Fruit fly (Drosophila melanogaster) whole organism, embryonic: Measurements from ENCODE around the gene Tpr2.

Experiments used
- Ada2b ChIP-seq: fragments of 200-800 bp; sonication (Bioruptor generic); IDR thresholded peaks from 2 replicates; pipeline ENCODE4 v1.3.6; 2022; ENCODE audit warnings: missing biosample characterization, missing genetic modification characterization
- Awh ChIP-seq: fragments of 200-800 bp; sonication (Bioruptor generic); IDR thresholded peaks from 2 replicates; pipeline ENCODE4, ENCODE4 v1.3.6; 2022; ENCODE audit warnings: missing biosample characterization, missing genetic modification characterization
- B-H1 ChIP-seq: fragments of 200-800 bp; sonication (Bioruptor generic); IDR thresholded peaks from 3 replicates; pipeline ENCODE4 v1.3.6; 2022; ENCODE audit warnings: missing biosample characterization, missing genetic modification characterization
- CG10543 ChIP-seq: fragments of 200-800 bp; sonication (Bioruptor generic); optimal IDR thresholded peaks from 3 replicates; lab custom pipeline; 2017; ENCODE audit warnings: missing biosample characterization, mild to moderate bottlenecking, missing genetic modification characterization, moderate library complexity
- CG11085 ChIP-seq: fragments of 200-800 bp; sonication (Bioruptor generic); IDR thresholded peaks from 2 replicates; pipeline ENCODE4 v1.3.6; 2022; ENCODE audit warnings: missing biosample characterization, missing genetic modification characterization
- CG11247 ChIP-seq: fragments of 200-800 bp; sonication (Bioruptor generic); IDR thresholded peaks from 2 replicates; pipeline ENCODE4 v1.3.6; 2022; ENCODE audit warnings: missing biosample characterization, missing genetic modification characterization
- CG11398 ChIP-seq: fragments of 200-800 bp; sonication (Bioruptor generic); optimal IDR thresholded peaks from 2 replicates; lab custom pipeline; 2016; ENCODE audit warnings: missing biosample characterization, missing genetic modification characterization
- CG12659 ChIP-seq: fragments of 200-800 bp; sonication (Bioruptor generic); optimal IDR thresholded peaks from 3 replicates; lab custom pipeline; 2017; ENCODE audit warnings: mild to moderate bottlenecking, missing biosample characterization, missing genetic modification reagents, missing genetic modification characterization
- CG13424 ChIP-seq: fragments of 200-800 bp; sonication (Bioruptor generic); optimal IDR thresholded peaks from 2 replicates; lab custom pipeline; 2019; ENCODE audit warnings: missing biosample characterization, mild to moderate bottlenecking, missing genetic modification characterization, moderate library complexity
- CG15514 ChIP-seq: fragments of 200-800 bp; sonication (Bioruptor generic); optimal IDR thresholded peaks from 3 replicates; lab custom pipeline; 2017; ENCODE audit warnings: missing biosample characterization, missing genetic modification characterization, mild to moderate bottlenecking, moderate library complexity, missing genetic modification reagents
- CG15601 ChIP-seq: fragments of 200-800 bp; sonication (Bioruptor generic); optimal IDR thresholded peaks from 3 replicates; lab custom pipeline; 2019; ENCODE audit warnings: missing biosample characterization, mild to moderate bottlenecking, missing genetic modification characterization, moderate library complexity
- CG16863 ChIP-seq: fragments of 200-800 bp; sonication (Bioruptor generic); optimal IDR thresholded peaks from 3 replicates; lab custom pipeline; 2016; ENCODE audit warnings: missing biosample characterization, missing genetic modification characterization
- CG17186 ChIP-seq: fragments of 200-800 bp; sonication (Bioruptor generic); optimal IDR thresholded peaks from 3 replicates; lab custom pipeline; 2017; ENCODE audit warnings: missing biosample characterization, missing genetic modification reagents, missing genetic modification characterization
- CG4424 ChIP-seq: fragments of 200-800 bp; sonication (Bioruptor generic); optimal IDR thresholded peaks from 3 replicates; lab custom pipeline; 2016; ENCODE audit warnings: missing biosample characterization, missing genetic modification characterization
- CG4617 ChIP-seq: fragments of 200-800 bp; sonication (Bioruptor generic); optimal IDR thresholded peaks from 3 replicates; lab custom pipeline; 2016; ENCODE audit warnings: missing biosample characterization, missing genetic modification characterization, borderline replicate concordance
- CG5245 ChIP-seq: fragments of 200-800 bp; sonication (Bioruptor generic); optimal IDR thresholded peaks from 3 replicates; lab custom pipeline; 2016; ENCODE audit warnings: missing biosample characterization, missing genetic modification characterization
- CG6854 ChIP-seq: fragments of 200-800 bp; sonication (Bioruptor generic); optimal IDR thresholded peaks from 3 replicates; lab custom pipeline; 2017; ENCODE audit warnings: missing biosample characterization, mild to moderate bottlenecking, missing genetic modification characterization
- CG7786 ChIP-seq: fragments of 200-800 bp; sonication (Bioruptor generic); optimal IDR thresholded peaks from 2 replicates; lab custom pipeline; 2016; ENCODE audit warnings: missing biosample characterization, missing genetic modification characterization
- CG8359 ChIP-seq: fragments of 200-800 bp; sonication (Bioruptor generic); optimal IDR thresholded peaks from 2 replicates; lab custom pipeline; 2017; ENCODE audit warnings: missing biosample characterization, mild to moderate bottlenecking, missing genetic modification characterization, borderline replicate concordance
- CkIIα-i1 ChIP-seq: fragments of 200-800 bp; sonication (Bioruptor generic); IDR thresholded peaks from 2 replicates; pipeline ENCODE4 v1.3.6; 2022; ENCODE audit warnings: missing biosample characterization, missing genetic modification characterization
- CoRest ChIP-seq: fragments of 200-800 bp; sonication (Bioruptor generic); optimal IDR thresholded peaks from 3 replicates; lab custom pipeline; 2018; ENCODE audit warnings: missing biosample characterization, mild to moderate bottlenecking, missing genetic modification characterization, moderate library complexity
- Dad ChIP-seq: fragments of 200-800 bp; sonication (Bioruptor generic); optimal IDR thresholded peaks from 3 replicates; lab custom pipeline; 2016; ENCODE audit warnings: missing biosample characterization, missing genetic modification characterization
- Dll ChIP-seq: fragments of 200-800 bp; sonication (Bioruptor generic); IDR thresholded peaks from 4 replicates; pipeline ENCODE4 v1.3.6; 2022; ENCODE audit warnings: missing biosample characterization, missing genetic modification characterization; ENCODE audit not compliant: partially characterized antibody
- Doc2 ChIP-seq: fragments of 200-800 bp; sonication (Bioruptor generic); IDR thresholded peaks from 2 replicates; pipeline ENCODE4 v1.3.6; 2022; ENCODE audit warnings: missing biosample characterization, missing genetic modification characterization
- Doc3 ChIP-seq: fragments of 200-800 bp; sonication (Bioruptor generic); IDR thresholded peaks from 3 replicates; pipeline ENCODE4 v1.3.6; 2022; ENCODE audit warnings: missing biosample characterization, missing genetic modification characterization; ENCODE audit not compliant: partially characterized antibody
- Dref ChIP-seq: fragments of 200-800 bp; sonication (Bioruptor generic); IDR thresholded peaks from 2 replicates; pipeline ENCODE4 v1.3.6; 2022; ENCODE audit warnings: missing biosample characterization, missing genetic modification characterization
- ERR ChIP-seq: fragments of 200-800 bp; sonication (Bioruptor generic); optimal IDR thresholded peaks from 2 replicates; lab custom pipeline; 2016; ENCODE audit warnings: missing biosample characterization, missing genetic modification characterization
- HLHmδ ChIP-seq: fragments of 200-800 bp; sonication (Bioruptor generic); optimal IDR thresholded peaks from 2 replicates; lab custom pipeline; 2018; ENCODE audit warnings: missing biosample characterization, mild to moderate bottlenecking, missing genetic modification characterization, moderate library complexity
- Hand ChIP-seq: fragments of 200-800 bp; sonication (Bioruptor generic); optimal IDR thresholded peaks from 2 replicates; lab custom pipeline; 2017; ENCODE audit warnings: mild to moderate bottlenecking, missing biosample characterization, missing genetic modification reagents, missing genetic modification characterization
- Hmx ChIP-seq: fragments of 200-800 bp; sonication (Bioruptor generic); optimal IDR thresholded peaks from 2 replicates; lab custom pipeline; 2016; ENCODE audit warnings: missing biosample characterization, missing genetic modification characterization
- Med ChIP-seq: fragments of 200-800 bp; sonication (Bioruptor generic); peaks from one replicate; lab custom pipeline; 2016; ENCODE audit warnings: missing biosample characterization, missing genetic modification characterization, mild to moderate bottlenecking, inconsistent platforms, moderate library complexity
- NK7.1 ChIP-seq: fragments of 200-800 bp; sonication (Bioruptor generic); optimal IDR thresholded peaks from 3 replicates; lab custom pipeline; 2016; ENCODE audit warnings: missing biosample characterization, missing genetic modification characterization
- Spps ChIP-seq: fragments of 200-800 bp; sonication (Bioruptor generic); optimal IDR thresholded peaks from 2 replicates; lab custom pipeline; 2018; ENCODE audit warnings: missing biosample characterization, mild to moderate bottlenecking, missing genetic modification characterization
- YL-1 ChIP-seq: fragments of 200-800 bp; sonication (Bioruptor generic); optimal IDR thresholded peaks from 3 replicates; lab custom pipeline; 2017; ENCODE audit warnings: missing biosample characterization, mild to moderate bottlenecking, missing genetic modification characterization
- caup ChIP-seq: fragments of 200-800 bp; sonication (Bioruptor generic); optimal IDR thresholded peaks from 3 replicates; lab custom pipeline; 2017; ENCODE audit warnings: missing biosample characterization, mild to moderate bottlenecking, missing genetic modification characterization, moderate library complexity; ENCODE audit not compliant: severe bottlenecking
- dm ChIP-seq: fragments of 200-800 bp; sonication (Bioruptor generic); optimal IDR thresholded peaks from 3 replicates; lab custom pipeline; 2016; ENCODE audit warnings: missing biosample characterization, missing genetic modification characterization
- exex ChIP-seq: fragments of 200-800 bp; sonication (Bioruptor generic); optimal IDR thresholded peaks from 4 replicates; lab custom pipeline; 2018; ENCODE audit warnings: missing biosample characterization, mild to moderate bottlenecking, missing genetic modification characterization, moderate library complexity
- gcm2 ChIP-seq: fragments of 200-800 bp; sonication (Bioruptor generic); optimal IDR thresholded peaks from 2 replicates; lab custom pipeline; 2016; ENCODE audit warnings: missing biosample characterization, missing genetic modification characterization
- hb ChIP-seq: fragments of 200-800 bp; sonication (Bioruptor generic); IDR thresholded peaks from 3 replicates; pipeline ENCODE4 v1.3.6; 2022; ENCODE audit warnings: missing biosample characterization, missing genetic modification characterization; ENCODE audit not compliant: partially characterized antibody
- jumu ChIP-seq: fragments of 200-800 bp; sonication (Bioruptor generic); optimal IDR thresholded peaks from 3 replicates; lab custom pipeline; 2016; ENCODE audit warnings: missing biosample characterization, missing genetic modification characterization
- lmd ChIP-seq: fragments of 200-800 bp; sonication (Bioruptor generic); IDR thresholded peaks from 2 replicates; pipeline ENCODE4 v1.3.6; 2022; ENCODE audit warnings: missing biosample characterization, missing genetic modification characterization
- oc ChIP-seq: fragments of 200-800 bp; sonication (Bioruptor generic); optimal IDR thresholded peaks from 2 replicates; lab custom pipeline; 2018; ENCODE audit warnings: missing biosample characterization, mild to moderate bottlenecking, missing genetic modification characterization, moderate library complexity
- repo ChIP-seq: fragments of 200-800 bp; sonication (Bioruptor generic); optimal IDR thresholded peaks from 2 replicates; lab custom pipeline; 2016; ENCODE audit warnings: missing biosample characterization, missing genetic modification characterization
- slbo ChIP-seq: fragments of 200-800 bp; sonication (Bioruptor generic); IDR thresholded peaks from 2 replicates; pipeline ENCODE4 v1.3.6; 2022; ENCODE audit warnings: missing biosample characterization, missing genetic modification characterization
- sr ChIP-seq: fragments of 200-800 bp; sonication (Bioruptor generic); IDR thresholded peaks from 3 replicates; pipeline ENCODE4 v1.3.6; 2022; ENCODE audit warnings: missing biosample characterization, missing genetic modification characterization
- ssp ChIP-seq: fragments of 200-800 bp; sonication (Bioruptor generic); IDR thresholded peaks from 2 replicates; pipeline ENCODE4 v1.3.6; 2022; ENCODE audit warnings: missing biosample characterization, missing genetic modification characterization
- sug ChIP-seq: fragments of 200-800 bp; optimal IDR thresholded peaks from 2 replicates; lab custom pipeline; 2019; ENCODE audit warnings: missing biosample characterization, mild to moderate bottlenecking, missing genetic modification characterization, moderate library complexity
- unc-4 ChIP-seq: fragments of 200-800 bp; sonication (Bioruptor generic); IDR thresholded peaks from 2 replicates; pipeline ENCODE4 v1.3.6; 2022; ENCODE audit warnings: missing biosample characterization, missing genetic modification characterization; ENCODE audit not compliant: partially characterized antibody
- unpg ChIP-seq: fragments of 200-800 bp; sonication (Bioruptor generic); optimal IDR thresholded peaks from 3 replicates; lab custom pipeline; 2018; ENCODE audit warnings: missing biosample characterization, mild to moderate bottlenecking, missing genetic modification characterization, moderate library complexity
- vfl ChIP-seq: fragments of 200-800 bp; sonication (Bioruptor generic); optimal IDR thresholded peaks from 2 replicates; lab custom pipeline; 2016; ENCODE audit warnings: missing biosample characterization, missing genetic modification characterization
- wdn ChIP-seq: fragments of 200-800 bp; sonication (Bioruptor generic); IDR thresholded peaks from 2 replicates; pipeline ENCODE4 v1.3.6; 2022; ENCODE audit warnings: missing biosample characterization, missing genetic modification characterization
- zfh2 ChIP-seq: fragments of 200-800 bp; sonication (Bioruptor generic); optimal IDR thresholded peaks from 2 replicates; lab custom pipeline; 2016; ENCODE audit warnings: missing biosample characterization, missing genetic modification characterization

Gene Tpr2

DNA sequence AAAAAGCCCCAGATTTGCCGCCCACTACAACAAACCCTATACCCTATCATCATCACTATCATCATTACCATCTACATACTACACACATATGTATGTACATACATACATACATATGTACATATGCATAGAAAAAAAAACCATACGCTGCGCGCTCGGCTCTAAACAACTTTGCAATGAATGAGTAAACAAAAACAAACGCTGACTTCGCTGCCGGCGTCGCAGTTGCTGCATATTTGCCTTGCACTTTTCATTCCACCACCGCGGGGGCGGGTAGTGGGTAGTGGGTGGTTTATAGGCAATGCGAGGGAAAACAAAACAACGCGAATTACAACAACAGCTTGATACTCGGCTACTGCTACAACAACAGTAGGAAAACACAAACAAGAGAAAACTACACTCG is 31.8 kb downstream of the Tpr2 start (continued):
- TF ChIP-seq CG16863 (GFP tag; lab: Kevin White, UChicago) (no peak), caup (GFP tag; lab: Kevin White, UChicago) (no peak), CG12659 (GFP tag; lab: Kevin White, UChicago) (no peak), jumu (GFP tag; lab: Kevin White, UChicago) (no peak), CG4424 (no peak), CG11085 (no peak), CG5245 (no peak), Dll (no peak), lmd (GFP tag; lab: Robert Waterston, UW) (no peak), ERR (GFP tag; lab: Kevin White, UChicago) (no peak), B-H1 (GFP tag; lab: Robert Waterston, UW) (no peak), dm (GFP tag; lab: Kevin White, UChicago) (no peak), wdn (GFP tag; lab: Robert Waterston, UW) (no peak), ssp (no peak), CoRest (no peak), sug (no peak), Spps (tag; lab: Kevin White, UChicago) (no peak), Hmx (no peak), slbo (GFP tag; lab: Robert Waterston, UW) (no peak), CG7786 (GFP tag; lab: Kevin White, UChicago) (no peak), CG11247 (GFP tag; lab: Robert Waterston, UW) (no peak), Doc3 (GFP tag; lab: Robert Waterston, UW) (no peak), Dref (GFP tag; lab: Robert Waterston, UW) (no peak), oc (peak; percentile 47), hb (GFP tag; lab: Robert Waterston, UW) (no peak), gcm2 (GFP tag; lab: Kevin White, UChicago) (no peak), NK7.1 (GFP tag; lab: Kevin White, UChicago) (no peak), repo (no peak), unpg (GFP tag; lab: Kevin White, UChicago) (no peak), Doc2 (GFP tag; lab: Robert Waterston, UW) (no peak), HLHmδ (peak; percentile 1), CG10543 (GFP tag; lab: Kevin White, UChicago) (no peak), Dad (GFP tag; lab: Kevin White, UChicago) (no peak), CG13424 (tag; lab: Kevin White, UChicago) (no peak), unc-4 (GFP tag; lab: Robert Waterston, UW) (no peak), CG17186 (GFP tag; lab: Kevin White, UChicago) (no peak), CG4617 (GFP tag; lab: Kevin White, UChicago) (no peak), Med (GFP tag; lab: Kevin White, UChicago) (peak; percentile 62), exex (no peak), CG11398 (no peak), vfl (GFP tag; lab: Kevin White, UChicago) (no peak), YL-1 (GFP tag; lab: Kevin White, UChicago) (no peak), CG15601 (tag; lab: Kevin White, UChicago) (peak; percentile 32), Ada2b (GFP tag; lab: Robert Waterston, UW) (no peak), CG15514 (GFP tag; lab: Kevin White, UChicago) (no peak), Awh (peak; percentile 35; the same call in 1 of the 2 replicates), zfh2 (GFP tag; lab: Kevin White, UChicago) (no peak), CG8359 (peak; percentile 8), CG6854 (no peak), CkIIα-i1 (no peak), Hand (no peak), sr (GFP tag; lab: Robert Waterston, UW) (0 out of 3 replicates have a peak, but pooled peaks have one; percentile 38)
